Fruit fly (Drosophila melanogaster) whole organism, prepupa: ENCODE measurements around the gene Myo10A.
"Not testable (repeated sequence)": the region's sequence is repeated elsewhere in the genome, so short reads cannot be mapped to it uniquely, and the experiment has no call there.

Experiments
- Blimp-1 ChIP-seq: fragments of 200-800 bp; sonication (Bioruptor generic); optimal IDR thresholded peaks from 3 replicates; lab custom pipeline; 2017; ENCODE audit warnings: missing biosample characterization, missing genetic modification characterization, mild to moderate bottlenecking, moderate library complexity, missing genetic modification reagents
- CG10669 ChIP-seq: fragments of 200-800 bp; sonication (Bioruptor generic); optimal IDR thresholded peaks from 3 replicates; lab custom pipeline; 2018; ENCODE audit warnings: missing biosample characterization, mild to moderate bottlenecking, missing genetic modification characterization, moderate library complexity
- CG11294 ChIP-seq: fragments of 200-800 bp; sonication (Bioruptor generic); IDR thresholded peaks from 2 replicates; pipeline ENCODE4 v1.3.6; 2022; ENCODE audit warnings: missing biosample characterization, missing genetic modification characterization
- CG15336 ChIP-seq: fragments of 200-800 bp; sonication (Bioruptor generic); IDR thresholded peaks from 2 replicates; pipeline ENCODE4 v1.3.6; 2022; ENCODE audit warnings: missing biosample characterization, missing genetic modification characterization
- CG1621 ChIP-seq: fragments of 200-800 bp; sonication (Bioruptor generic); optimal IDR thresholded peaks from 3 replicates; lab custom pipeline; 2018; ENCODE audit warnings: missing biosample characterization, mild to moderate bottlenecking, missing genetic modification characterization
- CG3032 ChIP-seq: fragments of 200-800 bp; optimal IDR thresholded peaks from 2 replicates; lab custom pipeline; 2019; ENCODE audit warnings: missing biosample characterization, mild to moderate bottlenecking, missing genetic modification characterization, moderate library complexity
- CG32006 ChIP-seq: fragments of 200-800 bp; sonication (Bioruptor generic); optimal IDR thresholded peaks from 3 replicates; lab custom pipeline; 2017; ENCODE audit warnings: missing biosample characterization, mild to moderate bottlenecking, missing genetic modification characterization
- CG34406 ChIP-seq: fragments of 200-800 bp; sonication (Bioruptor generic); optimal IDR thresholded peaks from 3 replicates; lab custom pipeline; 2016; ENCODE audit warnings: missing biosample characterization, missing genetic modification characterization
- CG3919 ChIP-seq: fragments of 200-800 bp; sonication (Bioruptor generic); optimal IDR thresholded peaks from 3 replicates; lab custom pipeline; 2016; ENCODE audit warnings: missing biosample characterization, missing genetic modification characterization
- CG4318 ChIP-seq: fragments of 200-800 bp; sonication (Bioruptor generic); optimal IDR thresholded peaks from 3 replicates; lab custom pipeline; 2017; ENCODE audit warnings: missing biosample characterization, mild to moderate bottlenecking, missing genetic modification characterization
- CG6276 ChIP-seq: fragments of 200-800 bp; sonication (Bioruptor generic); optimal IDR thresholded peaks from 2 replicates; lab custom pipeline; 2017; ENCODE audit warnings: missing biosample characterization, mild to moderate bottlenecking, missing genetic modification characterization
- CG8119 ChIP-seq: fragments of 200-800 bp; sonication (Bioruptor generic); IDR thresholded peaks from 3 replicates; pipeline ENCODE4 v1.3.6; 2022; ENCODE audit warnings: missing biosample characterization, missing genetic modification characterization
- CG8632 ChIP-seq: fragments of 200-800 bp; sonication (Bioruptor generic); optimal IDR thresholded peaks from 3 replicates; lab custom pipeline; 2016; ENCODE audit warnings: missing biosample characterization, missing genetic modification characterization
- CG9139 ChIP-seq: fragments of 200-800 bp; sonication (Bioruptor generic); optimal IDR thresholded peaks from 3 replicates; lab custom pipeline; 2017; ENCODE audit warnings: missing biosample characterization, mild to moderate bottlenecking, missing genetic modification characterization
- Eip78C ChIP-seq: fragments of 200-800 bp; sonication (Bioruptor generic); peaks from one replicate; lab custom pipeline; 2016; ENCODE audit warnings: missing biosample characterization, missing genetic modification characterization
- Eip93F ChIP-seq: fragments of 200-800 bp; sonication (Bioruptor generic); optimal IDR thresholded peaks from 2 replicates; lab custom pipeline; 2016; ENCODE audit warnings: missing biosample characterization, mild to moderate bottlenecking, missing genetic modification characterization
- Ets21C ChIP-seq: fragments of 200-800 bp; sonication (Bioruptor generic); optimal IDR thresholded peaks from 3 replicates; lab custom pipeline; 2016; ENCODE audit warnings: missing biosample characterization, missing genetic modification characterization
- Ets96B ChIP-seq: fragments of 200-800 bp; optimal IDR thresholded peaks from 2 replicates; lab custom pipeline; 2019; ENCODE audit warnings: missing biosample characterization, mild to moderate bottlenecking, missing genetic modification characterization, moderate library complexity
- Gug ChIP-seq: fragments of 200-800 bp; sonication (Bioruptor generic); IDR thresholded peaks from 2 replicates; pipeline ENCODE4 v1.3.6; 2022; ENCODE audit warnings: missing biosample characterization, missing genetic modification characterization
- Hr38 ChIP-seq: sonication (Bioruptor generic); optimal IDR thresholded peaks from 2 replicates; lab custom pipeline; 2016; ENCODE audit warnings: missing biosample characterization, missing genetic modification characterization
- Hr39 ChIP-seq: fragments of 200-800 bp; sonication (Bioruptor generic); optimal IDR thresholded peaks from 2 replicates; lab custom pipeline; 2016; ENCODE audit warnings: missing biosample characterization, missing genetic modification characterization
- Hr4 ChIP-seq: fragments of 200-800 bp; sonication (Bioruptor generic); optimal IDR thresholded peaks from 3 replicates; lab custom pipeline; 2016; ENCODE audit warnings: missing biosample characterization, missing genetic modification characterization
- Lpt ChIP-seq: fragments of 200-800 bp; sonication (Bioruptor generic); optimal IDR thresholded peaks from 3 replicates; lab custom pipeline; 2016; ENCODE audit warnings: missing biosample characterization, missing genetic modification characterization
- Met ChIP-seq: fragments of 200-800 bp; sonication (Bioruptor generic); optimal IDR thresholded peaks from 3 replicates; lab custom pipeline; 2016; ENCODE audit warnings: missing biosample characterization, missing genetic modification characterization
- OdsH ChIP-seq: fragments of 200-800 bp; sonication (Bioruptor generic); optimal IDR thresholded peaks from 3 replicates; lab custom pipeline; 2016; ENCODE audit warnings: missing biosample characterization, missing genetic modification characterization
- Smox ChIP-seq: fragments of 200-800 bp; sonication (Bioruptor generic); optimal IDR thresholded peaks from 3 replicates; lab custom pipeline; 2016; ENCODE audit warnings: missing biosample characterization, missing genetic modification characterization
- Sox102F ChIP-seq: fragments of 200-800 bp; sonication (Bioruptor generic); optimal IDR thresholded peaks from 2 replicates; lab custom pipeline; 2016; ENCODE audit warnings: missing biosample characterization, mild to moderate bottlenecking, missing genetic modification characterization
- Sox14 ChIP-seq: fragments of 200-800 bp; sonication (Bioruptor generic); optimal IDR thresholded peaks from 3 replicates; lab custom pipeline; 2016; ENCODE audit warnings: missing biosample characterization, missing genetic modification characterization
- achi ChIP-seq: fragments of 200-800 bp; sonication (Bioruptor generic); optimal IDR thresholded peaks from 3 replicates; lab custom pipeline; 2016; ENCODE audit warnings: missing biosample characterization, missing genetic modification characterization
- acj6 ChIP-seq: fragments of 200-800 bp; sonication (Bioruptor generic); optimal IDR thresholded peaks from 3 replicates; lab custom pipeline; 2016; ENCODE audit warnings: missing biosample characterization, missing genetic modification characterization
- cyc ChIP-seq: fragments of 200-800 bp; sonication (Bioruptor generic); optimal IDR thresholded peaks from 3 replicates; lab custom pipeline; 2016; ENCODE audit warnings: missing biosample characterization, missing genetic modification characterization
- dac ChIP-seq: fragments of 200-800 bp; sonication (Bioruptor generic); optimal IDR thresholded peaks from 2 replicates; lab custom pipeline; 2017; ENCODE audit warnings: missing biosample characterization, mild to moderate bottlenecking, missing genetic modification characterization
- eg ChIP-seq: fragments of 200-800 bp; sonication (Bioruptor generic); IDR thresholded peaks from 3 replicates; pipeline ENCODE4 v1.3.6; 2022; ENCODE audit warnings: missing biosample characterization, missing genetic modification characterization
- esn ChIP-seq: fragments of 200-800 bp; sonication (Bioruptor generic); optimal IDR thresholded peaks from 2 replicates; lab custom pipeline; 2016; ENCODE audit warnings: missing biosample characterization, mild to moderate bottlenecking, missing genetic modification characterization, moderate library complexity
- fd85E ChIP-seq: fragments of 200-800 bp; sonication (Bioruptor generic); optimal IDR thresholded peaks from 3 replicates; lab custom pipeline; 2016; ENCODE audit warnings: missing biosample characterization, missing genetic modification characterization
- net ChIP-seq: fragments of 200-800 bp; sonication (Bioruptor generic); optimal IDR thresholded peaks from 3 replicates; lab custom pipeline; 2016; ENCODE audit warnings: missing biosample characterization, missing genetic modification characterization
- pdm3 ChIP-seq: fragments of 200-800 bp; sonication (Bioruptor generic); optimal IDR thresholded peaks from 3 replicates; lab custom pipeline; 2016; ENCODE audit warnings: missing biosample characterization, missing genetic modification characterization
- salr ChIP-seq, 2 experiments: fragments of 200-800 bp; sonication (Bioruptor generic); optimal IDR thresholded peaks; 3 replicates each; lab custom pipeline; 2016 to 2018; ENCODE audit warnings: missing biosample characterization in 2 of 2, missing genetic modification characterization in 2 of 2, mild to moderate bottlenecking in 1 of 2
- ss ChIP-seq, 2 experiments: fragments of 200-800 bp; sonication (Bioruptor generic); optimal IDR thresholded peaks; 2 replicates in 1 of 2; 3 replicates in 1 of 2; lab custom pipeline; 2017 to 2018; ENCODE audit warnings: mild to moderate bottlenecking in 2 of 2, missing biosample characterization in 2 of 2, missing genetic modification characterization in 2 of 2, moderate library complexity in 1 of 2
- vri ChIP-seq: fragments of 200-800 bp; sonication (Bioruptor generic); optimal IDR thresholded peaks from 3 replicates; lab custom pipeline; 2016; ENCODE audit warnings: missing biosample characterization, mild to moderate bottlenecking, missing genetic modification characterization

Myo10A gene

DNA sequence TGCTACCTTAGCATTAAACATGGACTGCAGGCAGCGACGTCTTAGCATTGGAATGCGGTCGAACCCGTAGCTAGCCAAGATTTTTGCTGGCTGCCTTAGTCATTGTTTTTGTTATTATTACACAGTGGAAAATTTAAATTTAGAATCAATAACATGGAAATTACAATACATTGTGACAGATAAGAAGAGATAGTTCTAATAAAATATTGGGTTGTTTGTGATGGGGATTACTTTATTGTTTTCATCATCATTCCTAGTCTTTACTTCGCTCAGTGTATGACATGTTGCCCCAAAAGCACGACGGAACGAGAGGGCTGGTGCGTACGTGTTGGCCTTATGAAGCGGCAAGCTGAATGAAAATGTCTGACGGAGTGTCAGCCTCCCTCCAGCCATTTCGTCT is 6.0 kb downstream of the Myo10A start (continued):
- TF ChIP-seq Smox (GFP tag; lab: Kevin White, UChicago) = peak; percentile 43
- peak; percentile 80 for TF ChIP-seq Hr4
- peak; percentile 51 for TF ChIP-seq cyc (GFP tag; lab: Kevin White, UChicago)
- TF ChIP-seq Eip93F (GFP tag; lab: Kevin White, UChicago) = no peak
- peak; percentile 90 for TF ChIP-seq CG3919 (GFP tag; lab: Kevin White, UChicago)
- peak; percentile 87 for TF ChIP-seq CG32006 (GFP tag; lab: Kevin White, UChicago)
- peak; percentile 94 for TF ChIP-seq eg
- TF ChIP-seq Met (GFP tag; lab: Kevin White, UChicago) = peak; percentile 68
- TF ChIP-seq CG34406 (GFP tag; lab: Kevin White, UChicago) = peak; percentile 76
- TF ChIP-seq esn (GFP tag; lab: Kevin White, UChicago) = peak; percentile 65
- TF ChIP-seq fd85E = peak; percentile 50
- peak; percentile 88 for TF ChIP-seq pdm3 (GFP tag; lab: Kevin White, UChicago)
- peak; percentile 90 for TF ChIP-seq CG15336 (GFP tag; lab: Robert Waterston, UW)
- peak; percentile 88 for TF ChIP-seq CG1621 (tag; lab: Kevin White, UChicago)
- peak; percentile 95 for TF ChIP-seq Eip78C (GFP tag; lab: Kevin White, UChicago)
- TF ChIP-seq ss (GFP tag; optimal IDR thresholded peaks at IDR 0.05; lab: Kevin White, UChicago) = peak; percentile 87 to 88
- TF ChIP-seq OdsH (GFP tag; lab: Kevin White, UChicago) = peak; percentile 86
- TF ChIP-seq Hr38 (GFP tag; lab: Kevin White, UChicago) = no peak
- TF ChIP-seq CG9139 = peak; percentile 81

DNA sequence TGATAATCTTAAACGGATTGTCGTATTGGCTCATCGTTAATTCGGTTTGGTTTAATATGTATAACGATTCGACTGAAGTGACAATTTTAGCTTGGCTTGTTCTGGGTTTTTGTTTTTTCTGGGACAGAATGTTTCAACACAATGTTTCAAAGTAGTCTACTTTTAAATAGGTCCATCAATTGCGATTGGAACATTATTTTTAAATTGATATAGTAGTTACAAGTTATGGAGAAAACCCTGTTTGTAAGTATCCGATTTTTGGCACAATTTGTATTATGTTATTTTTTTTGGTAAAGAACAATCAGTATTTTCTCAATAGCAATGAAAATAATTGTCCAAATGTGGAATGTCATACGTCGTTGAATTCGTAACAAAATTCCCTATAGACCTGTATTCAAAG is 20.3 kb downstream of the Myo10A start, which contains the start of gene Rab9Fa:
Rab9Fa (minus strand) TSS at position 101 of the 400 bp plus-strand sequence.
- TF ChIP-seq Smox (GFP tag; lab: Kevin White, UChicago); CG32006 (GFP tag; lab: Kevin White, UChicago); Ets96B: not testable (repeated sequence)

DNA sequence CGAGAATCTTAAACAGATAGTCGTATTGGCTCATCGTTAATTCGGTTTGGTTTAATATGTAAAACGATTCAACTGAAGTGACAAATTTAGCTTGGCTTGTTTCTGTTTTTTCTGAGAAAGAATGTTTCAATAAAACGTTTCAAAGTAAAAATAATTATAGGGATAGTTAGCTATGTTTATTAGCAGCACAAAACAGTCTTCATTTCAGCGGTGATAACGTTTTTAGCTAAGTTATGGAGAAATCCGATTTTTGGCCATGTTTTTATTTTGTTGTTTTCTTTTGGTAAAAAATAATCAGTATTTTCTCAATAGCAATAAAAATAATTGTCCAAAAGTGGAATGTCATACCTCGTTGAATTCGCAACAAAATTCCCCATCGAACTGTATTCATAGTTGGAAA is 21.7 kb downstream of the Myo10A start, which contains the start of gene Rab9Fb:
Rab9Fb (minus strand) TSS at position 101 of the 400 bp plus-strand sequence.
- TF ChIP-seq CG1621 (tag; lab: Kevin White, UChicago) = no peak
- TF ChIP-seq acj6 (GFP tag; lab: Kevin White, UChicago) = no peak
- TF ChIP-seq CG10669 (GFP tag; lab: Kevin White, UChicago) = no peak
- no peak for TF ChIP-seq fd85E
- no peak for TF ChIP-seq CG8632 (GFP tag; lab: Kevin White, UChicago)
- no peak for TF ChIP-seq Hr39 (GFP tag; lab: Kevin White, UChicago)

DNA sequence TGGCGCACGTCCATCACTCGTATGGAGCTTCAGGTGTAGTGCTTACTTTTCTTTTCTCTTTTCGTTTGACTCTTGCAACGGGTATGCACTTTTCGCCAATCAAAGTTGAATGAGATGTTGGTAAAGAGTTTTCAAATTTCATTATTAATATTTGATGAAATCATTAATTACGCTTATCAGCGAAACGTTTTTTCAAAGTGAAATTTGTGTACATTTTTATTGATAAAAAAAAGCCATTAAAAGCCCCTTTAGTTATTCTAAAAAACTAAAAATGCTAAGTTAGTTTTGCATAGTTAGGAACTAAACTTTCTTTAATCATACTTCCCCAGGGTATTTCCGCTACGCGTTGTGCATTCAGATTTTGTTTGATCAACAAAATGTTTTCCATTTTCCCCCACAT is 22.6 kb downstream of the Myo10A start:
- TF ChIP-seq Hr4 (peak; percentile 81), CG8119 (GFP tag; lab: Robert Waterston, UW) (peak; percentile 78), Gug (GFP tag; lab: Robert Waterston, UW) (0 out of 2 replicates have a peak, but pooled peaks have one; percentile 8), dac (GFP tag; lab: Kevin White, UChicago) (peak; percentile 68), CG32006 (GFP tag; lab: Kevin White, UChicago) (peak; percentile 92), CG3919 (GFP tag; lab: Kevin White, UChicago) (no peak), eg (peak; percentile 33; the same call in 1 of the 3 replicates), esn (GFP tag; lab: Kevin White, UChicago) (no peak), CG6276 (GFP tag; lab: Kevin White, UChicago) (peak; percentile 66), CG3032 (tag; lab: Kevin White, UChicago) (no peak), CG15336 (GFP tag; lab: Robert Waterston, UW) (peak; percentile 66), Eip78C (GFP tag; lab: Kevin White, UChicago) (peak; percentile 51), Sox102F (GFP tag; lab: Kevin White, UChicago) (no peak), CG4318 (GFP tag; lab: Kevin White, UChicago) (peak; percentile 78)

DNA sequence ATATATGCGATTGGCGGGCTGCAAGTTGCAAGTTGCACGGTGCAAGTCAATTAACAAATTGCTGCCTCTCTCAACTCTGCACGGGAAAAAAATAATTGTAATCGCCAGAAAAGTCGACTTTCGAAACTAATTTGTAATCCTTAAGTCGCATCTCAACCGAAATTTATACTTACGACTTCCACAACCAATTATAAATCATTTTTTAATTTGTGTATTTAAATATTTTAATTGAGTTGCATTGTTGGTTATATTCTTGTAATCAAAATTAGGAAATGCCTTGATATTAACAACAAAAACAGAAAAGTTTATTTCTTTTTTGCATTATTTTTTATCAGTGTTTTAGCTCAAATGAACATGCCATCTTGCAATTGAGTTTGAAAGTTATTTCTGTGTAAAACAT is 29.3 kb downstream of the Myo10A start:
- TF ChIP-seq Ets21C (GFP tag; lab: Kevin White, UChicago) (no peak), acj6 (GFP tag; lab: Kevin White, UChicago) (peak; percentile 46), Ets96B (no peak), eg (peak; percentile 51; the same call in 1 of the 3 replicates), Sox14 (GFP tag; lab: Kevin White, UChicago) (no peak), net (GFP tag; lab: Kevin White, UChicago) (peak; percentile 55), Blimp-1 (GFP tag; lab: Kevin White, UChicago) (no peak), vri (no peak), achi (GFP tag; lab: Kevin White, UChicago) (peak; percentile 47), Met (GFP tag; lab: Kevin White, UChicago) (no peak), CG15336 (GFP tag; lab: Robert Waterston, UW) (peak; percentile 78), CG34406 (GFP tag; lab: Kevin White, UChicago) (peak; percentile 39), Lpt (peak; percentile 17), salr (GFP tag; optimal IDR thresholded peaks at IDR 0.05; lab: Kevin White, UChicago) (peak in 1 of 2 experiments; percentile 30), Eip78C (GFP tag; lab: Kevin White, UChicago) (peak; percentile 88), CG11294 (GFP tag; lab: Robert Waterston, UW) (no peak), CG4318 (GFP tag; lab: Kevin White, UChicago) (peak; percentile 66), esn (GFP tag; lab: Kevin White, UChicago) (peak; percentile 27), CG8632 (GFP tag; lab: Kevin White, UChicago) (peak; percentile 15), Smox (GFP tag; lab: Kevin White, UChicago) (peak; percentile 16), dac (GFP tag; lab: Kevin White, UChicago) (peak; percentile 41)
